Fruit fly (Drosophila melanogaster) whole organism, wandering third instar larva: Measurements from ENCODE around the gene Dif.

Source experiments
- Abd-B ChIP-seq: fragments of >200 bp; optimal IDR thresholded peaks from 2 replicates; lab custom pipeline; 2017; ENCODE audit warnings: missing biosample characterization, missing genetic modification characterization
- Dfd ChIP-seq: fragments of >200 bp; optimal IDR thresholded peaks from 2 replicates; lab custom pipeline; 2017; ENCODE audit warnings: missing biosample characterization, missing genetic modification characterization
- Dif ChIP-seq: fragments of 200-275, 200-300 bp; sonication (Bioruptor generic); optimal IDR thresholded peaks from 2 replicates; lab custom pipeline; 2018; ENCODE audit warnings: missing biosample characterization, missing genetic modification characterization; ENCODE audit not compliant: partially characterized antibody
- GATAd ChIP-seq: sonication (Bioruptor generic); optimal IDR thresholded peaks from 2 replicates; lab custom pipeline; 2016; ENCODE audit warnings: missing biosample characterization, missing genetic modification characterization
- Hnf4 ChIP-seq: fragments of 200-800 bp; sonication (Bioruptor generic); optimal IDR thresholded peaks from 2 replicates; lab custom pipeline; 2016; ENCODE audit warnings: missing biosample characterization, mild to moderate bottlenecking, missing genetic modification characterization
- Hr78 ChIP-seq: fragments of >200 bp; optimal IDR thresholded peaks from 2 replicates; lab custom pipeline; 2017; ENCODE audit warnings: missing biosample characterization, missing genetic modification characterization
- Hr83 ChIP-seq: fragments of 200-300 bp; sonication (Bioruptor generic); optimal IDR thresholded peaks from 2 replicates; lab custom pipeline; 2016; ENCODE audit warnings: missing biosample characterization, mild to moderate bottlenecking, missing genetic modification characterization, moderate library complexity; ENCODE audit not compliant: poor library complexity, severe bottlenecking
- Mio ChIP-seq: sonication (Bioruptor generic); optimal IDR thresholded peaks from 2 replicates; lab custom pipeline; 2016; ENCODE audit warnings: missing biosample characterization, missing genetic modification characterization
- Myc ChIP-seq: fragments of >200 bp; optimal IDR thresholded peaks from 2 replicates; lab custom pipeline; 2017
- N ChIP-seq: fragments of >200 bp; optimal IDR thresholded peaks from 2 replicates; lab custom pipeline; 2018; ENCODE audit warnings: missing biosample characterization, missing external identifiers, missing genetic modification characterization
- Rel ChIP-seq, 2 experiments: fragments of 200-800 bp; sonication (Bioruptor generic) in 1 of 2; optimal IDR thresholded peaks; 2 replicates in 1 of 2; 3 replicates in 1 of 2; lab custom pipeline; 2016 to 2019; ENCODE audit warnings: mild to moderate bottlenecking in 2 of 2, missing biosample characterization in 2 of 2, missing genetic modification characterization in 2 of 2, moderate library complexity in 1 of 2
- Sp1 ChIP-seq: fragments of 200-800 bp; sonication (Bioruptor generic); optimal IDR thresholded peaks from 3 replicates; lab custom pipeline; 2019; ENCODE audit warnings: missing biosample characterization, mild to moderate bottlenecking, missing genetic modification characterization, moderate library complexity
- Vsx2 ChIP-seq: fragments of 200-300, 225-300 bp; sonication (Bioruptor generic); optimal IDR thresholded peaks from 2 replicates; lab custom pipeline; 2018; ENCODE audit warnings: missing biosample characterization, missing genetic modification characterization; ENCODE audit not compliant: partially characterized antibody
- dl ChIP-seq, 2 experiments: fragments of 175-275, 200-275 bp in 1 of 2; fragments of 200-275 bp in 1 of 2; sonication (Bioruptor generic); optimal IDR thresholded peaks; lab custom pipeline; 2018; ENCODE audit warnings: mild to moderate bottlenecking in 2 of 2, missing biosample characterization in 2 of 2, missing genetic modification characterization in 2 of 2, moderate library complexity in 2 of 2; ENCODE audit not compliant: partially characterized antibody in 2 of 2, insufficient read depth in 1 of 2
- dsf ChIP-seq: sonication (Bioruptor generic); optimal IDR thresholded peaks from 2 replicates; lab custom pipeline; 2016; ENCODE audit warnings: missing biosample characterization, missing genetic modification characterization, borderline replicate concordance
- ey ChIP-seq: fragments of 200-800 bp; sonication (Bioruptor generic); optimal IDR thresholded peaks from 2 replicates; lab custom pipeline; 2016; ENCODE audit warnings: missing biosample characterization, missing genetic modification characterization
- foxo ChIP-seq, 2 experiments: fragments of 200-800 bp; sonication (Bioruptor generic); optimal IDR thresholded peaks; 2 replicates in 1 of 2; 3 replicates in 1 of 2; lab custom pipeline; 2016 to 2017; ENCODE audit warnings: missing biosample characterization in 2 of 2, missing genetic modification characterization in 2 of 2
- jim ChIP-seq: fragments of 175-275, 200-325 bp; sonication (Bioruptor generic); optimal IDR thresholded peaks from 2 replicates; lab custom pipeline; 2016; ENCODE audit warnings: missing biosample characterization, mild to moderate bottlenecking, missing genetic modification characterization
- lola ChIP-seq: fragments of >200 bp; optimal IDR thresholded peaks from 2 replicates; lab custom pipeline; 2017; ENCODE audit warnings: missing biosample characterization, missing genetic modification characterization
- pan ChIP-seq: fragments of >200 bp; optimal IDR thresholded peaks from 2 replicates; lab custom pipeline; 2017
- psq ChIP-seq: fragments of 200-800 bp; sonication (Bioruptor generic); optimal IDR thresholded peaks from 3 replicates; lab custom pipeline; 2017; ENCODE audit warnings: missing biosample characterization, mild to moderate bottlenecking, missing genetic modification characterization, moderate library complexity
- rgr ChIP-seq: fragments of 200-800 bp; sonication (Bioruptor generic); optimal IDR thresholded peaks from 3 replicates; lab custom pipeline; 2016; ENCODE audit warnings: missing biosample characterization, mild to moderate bottlenecking, missing genetic modification characterization
- sage ChIP-seq: fragments of 200-800 bp; sonication (Bioruptor generic); optimal IDR thresholded peaks from 2 replicates; lab custom pipeline; 2016; ENCODE audit warnings: missing biosample characterization, mild to moderate bottlenecking, missing genetic modification characterization
- tai ChIP-seq: sonication (Bioruptor generic); optimal IDR thresholded peaks from 2 replicates; lab custom pipeline; 2016; ENCODE audit warnings: missing biosample characterization, missing genetic modification characterization
- usp ChIP-seq: fragments of >200 bp; optimal IDR thresholded peaks from 2 replicates; lab custom pipeline; 2017; ENCODE audit warnings: missing biosample characterization, missing genetic modification characterization

Dif gene

dm6 chr2L:17377818-17378217, 55.1 kb downstream of the Dif start:
- TF ChIP-seq Hr83 (GFP tag; lab: Kevin White, UChicago) (no peak), Abd-B (GFP tag; lab: Kevin White, UChicago) (no peak), lola (GFP tag; lab: Kevin White, UChicago) (no peak), Dfd (GFP tag; lab: Kevin White, UChicago) (no peak), Mio (no peak)

dm6 chr2L:17375955-17376659, 56.9 kb downstream of the Dif start:
- TF ChIP-seq Abd-B (GFP tag; lab: Kevin White, UChicago) (no peak), N (GFP tag; lab: Kevin White, UChicago) (no peak), Vsx2 (no peak), Sp1 (GFP tag; lab: Kevin White, UChicago) (no peak), rgr (no peak), ey (GFP tag; lab: Kevin White, UChicago) (no peak), usp (no peak), pan (lab: Kevin White, UChicago) (no peak), Hr78 (GFP tag; lab: Kevin White, UChicago) (no peak), foxo (GFP tag; optimal IDR thresholded peaks at IDR 0.05; lab: Kevin White, UChicago) (no peak), dsf (GFP tag; lab: Kevin White, UChicago) (no peak), tai (GFP tag; lab: Kevin White, UChicago) (no peak), Dfd (GFP tag; lab: Kevin White, UChicago) (no peak), Hr83 (GFP tag; lab: Kevin White, UChicago) (no peak), dl (GFP tag; optimal IDR thresholded peaks at IDR 0.05; lab: Kevin White, UChicago; ENCODE audit: insufficient read depth in 1 of 2, partially characterized antibody in 2 of 2) (no peak), psq (no peak), Dif (GFP tag; lab: Kevin White, UChicago) (no peak), lola (GFP tag; lab: Kevin White, UChicago) (no peak), Rel (GFP tag; optimal IDR thresholded peaks at IDR 0.05; lab: Kevin White, UChicago) (no peak), Rel (tag; optimal IDR thresholded peaks at IDR 0.05; lab: Kevin White, UChicago) (no peak), sage (no peak)

dm6 chr2L:17374832-17375231, 58.1 kb downstream of the Dif start:
- TF ChIP-seq foxo (GFP tag; optimal IDR thresholded peaks at IDR 0.05; lab: Kevin White, UChicago) (no peak), lola (GFP tag; lab: Kevin White, UChicago) (no peak), jim (no peak), pan (lab: Kevin White, UChicago) (no peak), psq (no peak), GATAd (no peak), Sp1 (GFP tag; lab: Kevin White, UChicago) (no peak), Hnf4 (no peak), Abd-B (GFP tag; lab: Kevin White, UChicago) (no peak)

dm6 chr2L:17368503-17368902, 64.5 kb downstream of the Dif start:
- TF ChIP-seq Dif (GFP tag; lab: Kevin White, UChicago): peak; percentile 13
- TF ChIP-seq Mio: no peak
- no peak for TF ChIP-seq jim
- TF ChIP-seq Vsx2: no peak
- peak; percentile 89 for TF ChIP-seq Myc
